Worm (Caenorhabditis elegans): ENCODE results near the gene scl-14.

- TF ChIP-seq pax-1 (tag; optimal IDR thresholded peaks at IDR 0.05) (no peak), fkh-10 (GFP tag; optimal IDR thresholded peaks at IDR 0.05) (no peak), elt-2 (tag; optimal IDR thresholded peaks at IDR 0.05) (no peak), fkh-6 (tag; optimal IDR thresholded peaks at IDR 0.05) (no peak), ceh-45 (GFP tag; IDR thresholded peaks at IDR 0.05) (no peak), hlh-15 (tag; optimal IDR thresholded peaks at IDR 0.05) (no peak), F13H6.1 (tag; optimal IDR thresholded peaks at IDR 0.05) (no peak), pha-4 (tag; optimal IDR thresholded peaks at IDR 0.05) (no peak), ztf-16 (tag; optimal IDR thresholded peaks at IDR 0.05) (no peak), ceh-9 (tag; optimal IDR thresholded peaks at IDR 0.05) (no peak)
These were observed 14.0 kb downstream of the scl-14 start, which contains the start of gene lev-1 for ce11 chrIV:13179295-13179694.

Data from whole organism, late embryonic.